Fruit fly (Drosophila melanogaster) whole organism, embryonic: Measurements from ENCODE around the gene CG11726.

ENCODE experiments used
- Ada2b ChIP-seq: fragments of 200-800 bp; sonication (Bioruptor generic); IDR thresholded peaks from 2 replicates; pipeline ENCODE4 v1.3.6; 2022; ENCODE audit warnings: missing biosample characterization, missing genetic modification characterization
- Atf6 ChIP-seq: fragments of 200-800 bp; sonication (Bioruptor generic); IDR thresholded peaks from 2 replicates; pipeline ENCODE4 v1.3.6; 2022; ENCODE audit warnings: missing biosample characterization, missing genetic modification characterization
- Awh ChIP-seq: fragments of 200-800 bp; sonication (Bioruptor generic); IDR thresholded peaks from 2 replicates; pipeline ENCODE4, ENCODE4 v1.3.6; 2022; ENCODE audit warnings: missing biosample characterization, missing genetic modification characterization
- BtbVII ChIP-seq: fragments of 200-800 bp; sonication (Bioruptor generic); optimal IDR thresholded peaks from 3 replicates; lab custom pipeline; 2017; ENCODE audit warnings: missing biosample characterization, mild to moderate bottlenecking, missing genetic modification characterization
- CG10209 ChIP-seq: fragments of 200-800 bp; sonication (Bioruptor generic); optimal IDR thresholded peaks from 3 replicates; lab custom pipeline; 2017; ENCODE audit warnings: missing biosample characterization, mild to moderate bottlenecking, missing genetic modification characterization, missing genetic modification reagents
- CG10543 ChIP-seq: fragments of 200-800 bp; sonication (Bioruptor generic); optimal IDR thresholded peaks from 3 replicates; lab custom pipeline; 2017; ENCODE audit warnings: missing biosample characterization, mild to moderate bottlenecking, missing genetic modification characterization, moderate library complexity
- CG10654 ChIP-seq: fragments of 200-800 bp; sonication (Bioruptor generic); optimal IDR thresholded peaks from 2 replicates; lab custom pipeline; 2016; ENCODE audit warnings: missing biosample characterization, missing genetic modification characterization
- CG10979 ChIP-seq: fragments of 200-800 bp; sonication (Bioruptor generic); optimal IDR thresholded peaks from 2 replicates; lab custom pipeline; 2018; ENCODE audit warnings: missing biosample characterization, mild to moderate bottlenecking, missing genetic modification characterization, moderate library complexity
- CG12659 ChIP-seq: fragments of 200-800 bp; sonication (Bioruptor generic); optimal IDR thresholded peaks from 3 replicates; lab custom pipeline; 2017; ENCODE audit warnings: mild to moderate bottlenecking, missing biosample characterization, missing genetic modification reagents, missing genetic modification characterization
- CG12744 ChIP-seq: fragments of 200-800 bp; sonication (Bioruptor generic); optimal IDR thresholded peaks from 2 replicates; lab custom pipeline; 2016; ENCODE audit warnings: missing biosample characterization, missing genetic modification characterization
- CG13894 ChIP-seq: fragments of 200-800 bp; sonication (Bioruptor generic); optimal IDR thresholded peaks from 3 replicates; lab custom pipeline; 2018; ENCODE audit warnings: missing biosample characterization, mild to moderate bottlenecking, missing genetic modification characterization, moderate library complexity
- CG15073 ChIP-seq: fragments of 200-800 bp; sonication (Bioruptor generic); optimal IDR thresholded peaks from 2 replicates; lab custom pipeline; 2016; ENCODE audit warnings: missing biosample characterization, missing genetic modification characterization
- CG16779 ChIP-seq: fragments of 200-800 bp; sonication (Bioruptor generic); IDR thresholded peaks from 2 replicates; pipeline ENCODE4 v1.3.6; 2022; ENCODE audit warnings: missing biosample characterization, missing genetic modification characterization
- CG2889 ChIP-seq: fragments of 200-800 bp; sonication (Bioruptor generic); IDR thresholded peaks from 3 replicates; pipeline ENCODE4 v1.3.6; 2022; ENCODE audit warnings: missing biosample characterization, missing genetic modification characterization
- CG30431 ChIP-seq: fragments of 200-800 bp; sonication (Bioruptor generic); optimal IDR thresholded peaks from 2 replicates; lab custom pipeline; 2017; ENCODE audit warnings: missing biosample characterization, missing genetic modification characterization
- CG3281 ChIP-seq: fragments of 200-800 bp; sonication (Bioruptor generic); optimal IDR thresholded peaks from 3 replicates; lab custom pipeline; 2017; ENCODE audit warnings: missing biosample characterization, mild to moderate bottlenecking, missing genetic modification characterization
- CG3726 ChIP-seq: fragments of 200-800 bp; sonication (Bioruptor generic); IDR thresholded peaks from 3 replicates; pipeline ENCODE4, ENCODE4 v1.3.6; 2022; ENCODE audit warnings: missing biosample characterization, missing genetic modification characterization
- CG3995 ChIP-seq: fragments of 200-800 bp; sonication (Bioruptor generic); optimal IDR thresholded peaks from 3 replicates; lab custom pipeline; 2016; ENCODE audit warnings: missing biosample characterization, missing genetic modification characterization
- CG4424 ChIP-seq: fragments of 200-800 bp; sonication (Bioruptor generic); optimal IDR thresholded peaks from 3 replicates; lab custom pipeline; 2016; ENCODE audit warnings: missing biosample characterization, missing genetic modification characterization
- CG6654 ChIP-seq: fragments of 200-800 bp; sonication (Bioruptor generic); optimal IDR thresholded peaks from 2 replicates; lab custom pipeline; 2017; ENCODE audit warnings: missing biosample characterization, mild to moderate bottlenecking, missing genetic modification characterization
- CG7357 ChIP-seq: fragments of 200-800 bp; sonication (Bioruptor generic); IDR thresholded peaks from 3 replicates; pipeline ENCODE4 v1.3.6; 2022; ENCODE audit warnings: missing biosample characterization, missing genetic modification characterization
- CG7928 ChIP-seq: fragments of 200-800 bp; sonication (Bioruptor generic); optimal IDR thresholded peaks from 2 replicates; lab custom pipeline; 2017; ENCODE audit warnings: missing biosample characterization, mild to moderate bottlenecking, missing genetic modification characterization
- CG9609 ChIP-seq: fragments of 200-800 bp; sonication (Bioruptor generic); optimal IDR thresholded peaks from 3 replicates; lab custom pipeline; 2016; ENCODE audit warnings: missing biosample characterization, missing genetic modification characterization
- Camta ChIP-seq: fragments of 200-800 bp; sonication (Bioruptor generic); optimal IDR thresholded peaks from 2 replicates; lab custom pipeline; 2016; ENCODE audit warnings: missing biosample characterization, missing genetic modification characterization
- D ChIP-seq, 2 experiments: fragments of 200-800 bp in 1 of 2; fragments of >200 bp in 1 of 2; sonication (Bioruptor generic) in 1 of 2; optimal IDR thresholded peaks; 2 replicates in 1 of 2; 3 replicates in 1 of 2; lab custom pipeline; 2017; ENCODE audit warnings: mild to moderate bottlenecking in 1 of 2, missing biosample characterization in 1 of 2, missing genetic modification characterization in 1 of 2, missing genetic modification reagents in 1 of 2
- Dbx ChIP-seq: fragments of 200-800 bp; sonication (Bioruptor generic); IDR thresholded peaks from 3 replicates; pipeline ENCODE4 v1.3.6; 2022; ENCODE audit warnings: missing biosample characterization, missing genetic modification characterization
- GATAe ChIP-seq: fragments of 200-800 bp; sonication (Bioruptor generic); conservative IDR thresholded peaks from 2 replicates; pipeline ENCODE4 v1.3.6; 2022; ENCODE audit warnings: missing biosample characterization, missing genetic modification characterization
- Oli ChIP-seq: fragments of 200-800 bp; sonication (Bioruptor generic); optimal IDR thresholded peaks from 2 replicates; lab custom pipeline; 2018; ENCODE audit warnings: missing biosample characterization, mild to moderate bottlenecking, missing genetic modification characterization, moderate library complexity
- Ptx1 ChIP-seq: fragments of 200-800 bp; sonication (Bioruptor generic); IDR thresholded peaks from 2 replicates; pipeline ENCODE4 v1.3.6; 2022; ENCODE audit warnings: missing biosample characterization, missing genetic modification characterization
- Ravus ChIP-seq: fragments of 200-800 bp; sonication (Bioruptor generic); IDR thresholded peaks from 2 replicates; pipeline ENCODE4 v1.3.6; 2022; ENCODE audit warnings: missing biosample characterization, missing genetic modification characterization
- Rfx ChIP-seq: fragments of 200-800 bp; sonication (Bioruptor generic); IDR thresholded peaks from 2 replicates; pipeline ENCODE4 v1.3.6; 2022; ENCODE audit warnings: missing biosample characterization, missing genetic modification characterization
- Xrp1 ChIP-seq: fragments of 200-800 bp; sonication (Bioruptor generic); IDR thresholded peaks from 2 replicates; pipeline ENCODE4 v1.3.6; 2022; ENCODE audit warnings: missing biosample characterization, missing genetic modification characterization
- ac ChIP-seq: fragments of 200-800 bp; sonication (Bioruptor generic); optimal IDR thresholded peaks from 3 replicates; lab custom pipeline; 2017; ENCODE audit warnings: missing biosample characterization, mild to moderate bottlenecking, missing genetic modification characterization
- bsh ChIP-seq, 2 experiments: fragments of 200-800 bp; sonication (Bioruptor generic); optimal IDR thresholded peaks; 2 replicates each; lab custom pipeline; 2017 to 2018; ENCODE audit warnings: mild to moderate bottlenecking in 2 of 2, missing biosample characterization in 2 of 2, missing genetic modification characterization in 2 of 2, moderate library complexity in 1 of 2
- gsb ChIP-seq: fragments of 200-800 bp; sonication (Bioruptor generic); IDR thresholded peaks from 2 replicates; pipeline ENCODE4 v1.3.6; 2022; ENCODE audit warnings: missing biosample characterization, missing genetic modification characterization
- gt ChIP-seq: fragments of 200-800 bp; sonication (Bioruptor generic); IDR thresholded peaks from 2 replicates; pipeline ENCODE4 v1.3.6; 2022; ENCODE audit warnings: missing biosample characterization, missing genetic modification characterization
- klu ChIP-seq: fragments of 200-800 bp; sonication (Bioruptor generic); IDR thresholded peaks from 2 replicates; pipeline ENCODE4 v1.3.6; 2022; ENCODE audit warnings: missing biosample characterization, missing genetic modification characterization
- lilli ChIP-seq: fragments of 200-800 bp; sonication (Bioruptor generic); optimal IDR thresholded peaks from 3 replicates; lab custom pipeline; 2016; ENCODE audit warnings: missing biosample characterization, missing genetic modification characterization
- mam ChIP-seq: fragments of 200-800 bp; sonication (Bioruptor generic); optimal IDR thresholded peaks from 3 replicates; lab custom pipeline; 2016; ENCODE audit warnings: missing biosample characterization, missing genetic modification characterization
- nom ChIP-seq: fragments of 200-800 bp; sonication (Bioruptor generic); optimal IDR thresholded peaks from 2 replicates; lab custom pipeline; 2017; ENCODE audit warnings: missing biosample characterization, missing genetic modification characterization, mild to moderate bottlenecking, moderate library complexity, missing genetic modification reagents
- onecut ChIP-seq: fragments of 200-800 bp; sonication (Bioruptor generic); IDR thresholded peaks from 2 replicates; pipeline ENCODE4 v1.3.6; 2022; ENCODE audit warnings: missing biosample characterization, missing genetic modification characterization
- pan ChIP-seq, 4 experiments: fragments of >200 bp in 3 of 4; fragments of 200-800 bp in 1 of 4; sonication (Bioruptor generic) in 1 of 4; optimal IDR thresholded peaks in 3 of 4; IDR thresholded peaks in 1 of 4; 2 replicates each; pipeline versions ENCODE4 v1.3.6 to Lab custom; 2017 to 2022; ENCODE audit warnings: missing biosample characterization in 2 of 4, missing genetic modification characterization in 2 of 4, mixed read lengths in 1 of 4
- phol ChIP-seq: fragments of 200-800 bp; sonication (Bioruptor generic); optimal IDR thresholded peaks from 3 replicates; lab custom pipeline; 2018; ENCODE audit warnings: missing biosample characterization, mild to moderate bottlenecking, missing genetic modification characterization, moderate library complexity
- sens ChIP-seq: fragments of 200-800 bp; sonication (Bioruptor generic); peaks from one replicate; lab custom pipeline; 2016; ENCODE audit warnings: missing biosample characterization, missing genetic modification characterization
- shn ChIP-seq: fragments of 200-800 bp; sonication (Bioruptor generic); optimal IDR thresholded peaks from 3 replicates; lab custom pipeline; 2016; ENCODE audit warnings: missing biosample characterization, missing genetic modification characterization
- stc ChIP-seq: fragments of 200-800 bp; sonication (Bioruptor generic); IDR thresholded peaks from 2 replicates; pipeline ENCODE4 v1.3.6; 2022; ENCODE audit warnings: missing biosample characterization, missing genetic modification characterization
- tup ChIP-seq: fragments of 200-800 bp; sonication (Bioruptor generic); optimal IDR thresholded peaks from 2 replicates; lab custom pipeline; 2016; ENCODE audit warnings: missing biosample characterization, mild to moderate bottlenecking, missing genetic modification characterization, moderate library complexity
- vfl ChIP-seq: fragments of 200-800 bp; sonication (Bioruptor generic); optimal IDR thresholded peaks from 2 replicates; lab custom pipeline; 2016; ENCODE audit warnings: missing biosample characterization, missing genetic modification characterization
- wdn ChIP-seq: fragments of 200-800 bp; sonication (Bioruptor generic); IDR thresholded peaks from 2 replicates; pipeline ENCODE4 v1.3.6; 2022; ENCODE audit warnings: missing biosample characterization, missing genetic modification characterization

Gene CG11726

DNA sequence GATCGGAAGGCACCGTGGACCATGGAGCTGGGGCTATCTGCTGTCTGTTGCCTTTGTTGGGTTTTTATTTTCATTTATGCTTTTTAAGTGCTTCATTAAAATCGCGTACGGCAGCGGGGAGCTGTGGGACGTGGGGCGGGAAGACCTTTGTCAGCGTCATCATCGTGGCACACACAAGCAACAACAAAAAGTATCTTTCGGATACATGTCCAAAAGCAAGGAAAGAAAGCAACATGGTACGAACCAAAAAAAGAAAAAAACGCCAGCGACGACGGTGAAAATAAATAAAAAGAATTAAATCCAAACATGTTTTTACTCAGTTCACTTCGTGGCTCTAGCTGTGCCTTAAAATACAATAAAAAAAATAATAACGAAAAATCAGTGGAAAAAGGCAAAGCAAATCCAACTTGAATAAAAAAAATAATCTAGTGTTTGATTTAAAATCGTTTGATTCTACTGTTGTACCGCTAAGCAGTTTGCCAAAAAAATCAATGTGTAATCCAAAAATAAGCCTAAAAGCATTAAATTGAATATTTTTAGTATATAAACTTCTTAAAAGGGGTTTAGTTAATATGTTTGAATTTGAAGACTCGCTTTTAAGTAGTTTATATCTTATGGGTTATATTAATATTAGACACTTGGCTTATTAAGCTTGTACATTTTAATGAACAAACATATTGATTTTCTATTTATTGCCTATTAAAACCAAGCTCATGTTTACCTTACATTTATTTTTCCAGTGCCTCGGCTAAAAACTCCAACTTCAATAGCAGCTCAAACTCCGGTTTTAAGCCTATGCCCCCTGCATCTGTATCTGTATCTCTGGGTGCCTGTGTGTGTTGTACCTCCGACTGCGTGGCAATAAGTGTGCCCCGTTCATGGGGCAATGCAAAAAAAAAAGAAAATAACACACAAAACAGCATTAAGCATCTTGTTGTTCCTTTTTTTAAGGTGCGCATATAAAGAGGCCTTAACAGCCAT, 25.9 kb upstream of the CG11726 start (continued):
- TF ChIP-seq wdn (no peak), CG7357 (GFP tag; lab: Robert Waterston, UW) (0 out of 3 replicates have a peak, but pooled peaks have one; percentile 28), D (optimal IDR thresholded peaks at IDR 0.05; lab: Kevin White, UChicago) (no peak), D (GFP tag; optimal IDR thresholded peaks at IDR 0.05; lab: Kevin White, UChicago) (peak; percentile 23), BtbVII (no peak), Xrp1 (no peak), gt (GFP tag; lab: Robert Waterston, UW) (no peak), mam (GFP tag; lab: Kevin White, UChicago) (no peak), shn (no peak), stc (GFP tag; lab: Robert Waterston, UW) (0 out of 2 replicates have a peak, but pooled peaks have one; percentile 41), phol (tag; lab: Kevin White, UChicago) (peak; percentile 50), CG15073 (GFP tag; lab: Kevin White, UChicago) (no peak), CG16779 (GFP tag; lab: Robert Waterston, UW) (no peak), GATAe (GFP tag; lab: Robert Waterston, UW) (no peak), Dbx (GFP tag; lab: Robert Waterston, UW) (no peak), CG12659 (GFP tag; lab: Kevin White, UChicago) (no peak), ac (GFP tag; lab: Kevin White, UChicago) (no peak), nom (GFP tag; lab: Kevin White, UChicago) (peak; percentile 98), Ptx1 (GFP tag; lab: Robert Waterston, UW) (no peak), CG10654 (GFP tag; lab: Kevin White, UChicago) (no peak), lilli (GFP tag; lab: Kevin White, UChicago) (no peak), pan (optimal IDR thresholded peaks at IDR 0.05; lab: Kevin White, UChicago) (no peak), pan (GFP tag; optimal IDR thresholded peaks at IDR 0.05 in 1 of 2, IDR thresholded peaks at IDR 0.05 in 1 of 2) (no peak), Rfx (GFP tag; lab: Robert Waterston, UW) (no peak), CG4424 (peak; percentile 25), CG3726 (GFP tag; lab: Robert Waterston, UW) (no peak), CG3995 (GFP tag; lab: Kevin White, UChicago) (no peak), Ravus (GFP tag; lab: Robert Waterston, UW) (no peak), CG12744 (no peak), Atf6 (0 out of 2 replicates have a peak, but pooled peaks have one; percentile 21), CG10209 (no peak), CG10979 (peak; percentile 43), tup (GFP tag; lab: Kevin White, UChicago) (no peak), CG9609 (GFP tag; lab: Kevin White, UChicago) (no peak), Oli (peak; percentile 32), onecut (GFP tag; lab: Robert Waterston, UW) (no peak), gsb (no peak), CG30431 (GFP tag; lab: Kevin White, UChicago) (no peak), vfl (GFP tag; lab: Kevin White, UChicago) (no peak), CG2889 (GFP tag; lab: Robert Waterston, UW) (no peak), CG13894 (tag; lab: Kevin White, UChicago) (no peak), CG10543 (no peak), sens (peak; percentile 67), Ada2b (GFP tag; lab: Robert Waterston, UW) (no peak), Awh (GFP tag; lab: Robert Waterston, UW) (peak; percentile 80), CG3281 (GFP tag; lab: Kevin White, UChicago) (no peak), Camta (GFP tag; lab: Kevin White, UChicago) (no peak), bsh (GFP tag; optimal IDR thresholded peaks at IDR 0.05; lab: Kevin White, UChicago) (peak; percentile 43 to 94), klu (GFP tag; lab: Robert Waterston, UW) (no peak), CG6654 (no peak), CG7928 (GFP tag; lab: Kevin White, UChicago) (no peak)
